Worm (Caenorhabditis elegans): ENCODE results near the gene twk-32.

The twk-32 gene

DNA sequence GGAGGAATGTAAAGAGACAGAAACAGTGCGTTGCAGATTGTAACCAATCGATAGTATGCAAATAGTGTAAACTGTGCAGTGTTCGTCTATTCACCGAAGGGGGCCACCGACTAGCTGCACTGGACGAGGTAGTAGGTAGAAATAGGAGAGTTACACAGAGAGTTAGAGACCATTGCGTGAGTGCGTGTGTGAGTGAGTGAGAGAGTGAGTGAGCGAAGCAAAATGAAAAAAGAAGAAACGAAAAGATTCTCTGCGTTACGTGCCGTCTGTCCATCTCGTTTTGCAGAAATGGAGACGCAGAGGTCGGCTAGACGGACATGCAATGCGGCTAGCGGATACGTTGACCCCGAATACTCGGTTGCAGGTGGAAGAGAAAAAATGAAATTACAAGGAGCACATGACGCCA, 12.0 kb downstream of the twk-32 start (continued):
- TF ChIP-seq snpc-1.2 (GFP tag; IDR thresholded peaks at IDR 0.05) (no peak), mdl-1 (tag; optimal IDR thresholded peaks at IDR 0.05) (peak in 1 of 2 experiments; percentile 78), fos-1 (tag; optimal IDR thresholded peaks at IDR 0.05) (no peak), F37D6.2 (tag; optimal IDR thresholded peaks at IDR 0.05) (peak; percentile 25), daf-8 (GFP tag; IDR thresholded peaks at IDR 0.05) (no peak), lin-13 (GFP tag; optimal IDR thresholded peaks at IDR 0.05) (no peak), ces-1 (GFP tag; optimal IDR thresholded peaks at IDR 0.05) (no peak), ztf-11 (tag; optimal IDR thresholded peaks at IDR 0.05) (no peak), ZK337.2 (GFP tag; IDR thresholded peaks at IDR 0.05) (no peak), fkh-10 (GFP tag; optimal IDR thresholded peaks at IDR 0.05) (no peak), hmg-1.1 (GFP tag; IDR thresholded peaks at IDR 0.05) (peak; percentile 74), tag-97 (GFP tag; IDR thresholded peaks at IDR 0.05) (no peak), daf-16 (GFP tag; optimal IDR thresholded peaks at IDR 0.05) (peak in 1 of 2 experiments; percentile 1), daf-16 (tag; optimal IDR thresholded peaks at IDR 0.05) (peak; percentile 49), T20F7.1 (GFP tag; optimal IDR thresholded peaks at IDR 0.05) (peak; percentile 2), hlh-11 (tag; optimal IDR thresholded peaks at IDR 0.05) (peak; percentile 83), mes-2 (tag; optimal IDR thresholded peaks at IDR 0.05; ENCODE audit: poor library complexity, severe bottlenecking) (peak; percentile 75), duxl-1 (tag; optimal IDR thresholded peaks at IDR 0.05; ENCODE audit: poor library complexity) (no peak), nhr-77 (tag; optimal IDR thresholded peaks at IDR 0.05) (peak; percentile 21), sdz-12 (GFP tag; optimal IDR thresholded peaks at IDR 0.05) (no peak), ceh-82 (tag; optimal IDR thresholded peaks at IDR 0.05) (no peak), pha-4 (GFP tag; IDR thresholded peaks at IDR 0.05) (no peak), pha-4 (tag; optimal IDR thresholded peaks at IDR 0.05) (peak; percentile 28), nhr-11 (tag; optimal IDR thresholded peaks at IDR 0.05) (peak; percentile 79), pqm-1 (tag; optimal IDR thresholded peaks at IDR 0.05) (no peak), nhr-76 (tag; optimal IDR thresholded peaks at IDR 0.05) (no peak), mxl-2 (GFP tag; conservative IDR thresholded peaks at IDR 0.05) (no peak), ceh-20 (GFP tag; IDR thresholded peaks at IDR 0.05) (peak; percentile 25; the same call in 1 of the 2 replicates), skn-1 (tag; optimal IDR thresholded peaks at IDR 0.05) (no peak), dmd-9 (GFP tag; IDR thresholded peaks at IDR 0.05) (no peak), F44E2.7 (GFP tag; IDR thresholded peaks at IDR 0.05) (0 out of 2 replicates have a peak, but pooled peaks have one; percentile 27), snpc-4 (tag; optimal IDR thresholded peaks at IDR 0.05) (no peak), mdt-29 (GFP tag; IDR thresholded peaks at IDR 0.05) (no peak), arid-1 (GFP tag; conservative IDR thresholded peaks at IDR 0.05) (no peak), madf-9 (GFP tag; conservative IDR thresholded peaks at IDR 0.05) (no peak), F10B5.3 (tag; optimal IDR thresholded peaks at IDR 0.05) (no peak), jun-1 (tag; optimal IDR thresholded peaks at IDR 0.05) (no peak), lim-7 (GFP tag; IDR thresholded peaks at IDR 0.05) (no peak; the same call in 1 of the 2 replicates), cey-2 (tag; optimal IDR thresholded peaks at IDR 0.05; ENCODE audit: borderline replicate concordance, insufficient read depth) (no peak), ceh-62 (tag; optimal IDR thresholded peaks at IDR 0.05) (no peak), T26A8.4 (GFP tag; IDR thresholded peaks at IDR 0.05) (no peak), zfp-3 (GFP tag; conservative IDR thresholded peaks at IDR 0.05) (no peak), ceh-28 (tag; optimal IDR thresholded peaks at IDR 0.05) (peak; percentile 16), dmd-8 (GFP tag; IDR thresholded peaks at IDR 0.05) (no peak), gei-8 (GFP tag; optimal IDR thresholded peaks at IDR 0.05) (no peak), dve-1 (tag; optimal IDR thresholded peaks at IDR 0.05; ENCODE audit: insufficient read depth) (no peak), mxl-3 (GFP tag; optimal IDR thresholded peaks at IDR 0.05) (peak; percentile 74), lin-15B (tag; optimal IDR thresholded peaks at IDR 0.05) (no peak), daf-19 (GFP tag; conservative IDR thresholded peaks at IDR 0.05) (no peak), egl-27 (tag; optimal IDR thresholded peaks at IDR 0.05) (no peak), zip-2 (tag; optimal IDR thresholded peaks at IDR 0.05) (no peak), ZK546.5 (tag; optimal IDR thresholded peaks at IDR 0.05) (no peak)
